Fruit fly (Drosophila melanogaster): Measurements from ENCODE around the gene Cyp309a1.

Gene Cyp309a1

dm6 chr2L:2564758-2565157 lies at the start of gene Cyp309a1:
Cyp309a1 (minus strand) TSS chr2L:2564830.
- TF ChIP-seq CG17801 (GFP tag; optimal IDR thresholded peaks at IDR 0.05; ENCODE audit: partially characterized antibody): no peak

dm6 chr2L:2609694-2610093 lies 45.1 kb upstream of the Cyp309a1 start, which contains the start of gene CG15395:
CG15395 (plus strand) TSS chr2L:2609994.
- TF ChIP-seq CG17801 (GFP tag; optimal IDR thresholded peaks at IDR 0.05; ENCODE audit: partially characterized antibody): no peak

dm6 chr2L:2606725-2607124 lies 42.1 kb upstream of the Cyp309a1 start:
- TF ChIP-seq CG17801 (GFP tag; optimal IDR thresholded peaks at IDR 0.05; ENCODE audit: partially characterized antibody): no peak

dm6 chr2L:2591569-2591968 lies 26.9 kb upstream of the Cyp309a1 start, which contains the start of gene CG15394:
CG15394 (plus strand) TSS chr2L:2591869.
- TF ChIP-seq CG17801 (GFP tag; optimal IDR thresholded peaks at IDR 0.05; ENCODE audit: partially characterized antibody): no peak

dm6 chr2L:2585285-2585684 lies 20.7 kb upstream of the Cyp309a1 start, which contains the start of gene Drp1:
Drp1 (minus strand) TSS chr2L:2585430.
- TF ChIP-seq CG17801 (GFP tag; optimal IDR thresholded peaks at IDR 0.05; ENCODE audit: partially characterized antibody): no peak

- TF ChIP-seq CG17801 (GFP tag; optimal IDR thresholded peaks at IDR 0.05; ENCODE audit: partially characterized antibody): no peak
Measured at dm6 chr2L:2584461-2585056, 19.9 kb upstream of the Cyp309a1 start.

dm6 chr2L:2579669-2580351 lies 15.2 kb upstream of the Cyp309a1 start, which contains the start of the genes ND-B17.2 and Arpc5:
ND-B17.2 (minus strand) TSS chr2L:2580172.
Arpc5 (plus strand) TSS chr2L:2580292.
- TF ChIP-seq CG17801 (GFP tag; optimal IDR thresholded peaks at IDR 0.05; ENCODE audit: partially characterized antibody): peak; percentile 33

dm6 chr2L:2577361-2577737 lies 12.7 kb upstream of the Cyp309a1 start, which contains the start of gene Elba2:
Elba2 (plus strand) TSS chr2L:2577687.
- TF ChIP-seq CG17801 (GFP tag; optimal IDR thresholded peaks at IDR 0.05; ENCODE audit: partially characterized antibody): no peak

dm6 chr2L:2576565-2577360 lies 12.1 kb upstream of the Cyp309a1 start, which contains the start of gene insv:
insv (minus strand) TSS chr2L:2576997.
- TF ChIP-seq CG17801 (GFP tag; optimal IDR thresholded peaks at IDR 0.05; ENCODE audit: partially characterized antibody): no peak

- no peak for TF ChIP-seq CG17801 (GFP tag; optimal IDR thresholded peaks at IDR 0.05; ENCODE audit: partially characterized antibody)
Measured at dm6 chr2L:2574717-2575273, 10.2 kb upstream of the Cyp309a1 start, which contains the start of the genes Rad1 and Sws1. Rad1 (minus strand) TSS chr2L:2575052. Sws1 (minus strand) TSS chr2L:2575052.

- no peak for TF ChIP-seq CG17801 (GFP tag; optimal IDR thresholded peaks at IDR 0.05; ENCODE audit: partially characterized antibody)
Measured at dm6 chr2L:2572937-2573336, 8.3 kb upstream of the Cyp309a1 start, which contains the start of gene Cyp309a2. Cyp309a2 (minus strand) TSS chr2L:2573037.

dm6 chr2L:2552725-2553124 lies 11.9 kb downstream of the Cyp309a1 start, which contains the start of gene CG3515:
CG3515 (minus strand) TSS chr2L:2552825.
- TF ChIP-seq CG17801 (GFP tag; optimal IDR thresholded peaks at IDR 0.05; ENCODE audit: partially characterized antibody): no peak

- TF ChIP-seq CG17801 (GFP tag; optimal IDR thresholded peaks at IDR 0.05; ENCODE audit: partially characterized antibody): no peak
Measured at dm6 chr2L:2542491-2542890, 22.1 kb downstream of the Cyp309a1 start.

- no peak for TF ChIP-seq CG17801 (GFP tag; optimal IDR thresholded peaks at IDR 0.05; ENCODE audit: partially characterized antibody)
Measured at dm6 chr2L:2528097-2528496, 36.5 kb downstream of the Cyp309a1 start.

dm6 chr2L:2517937-2518336 lies 46.7 kb downstream of the Cyp309a1 start, which contains the start of gene CG3528:
CG3528 (minus strand) TSS chr2L:2518037.
- no peak for TF ChIP-seq CG17801 (GFP tag; optimal IDR thresholded peaks at IDR 0.05; ENCODE audit: partially characterized antibody)
